Worm (Caenorhabditis elegans) whole organism, midembryonic: Measurements from ENCODE around the gene cdgs-1.

Experiments used
- cog-1 ChIP-seq: sonication (generic microtip); optimal IDR thresholded peaks from 2 replicates; lab custom pipeline; 2016; ENCODE audit warnings: missing genetic modification characterization, missing compliant biosample characterization
- flt-1 ChIP-seq: fragments of 200-800 bp; sonication (Bioruptor generic); IDR thresholded peaks from 2 replicates; pipeline ENCODE4 v1.3.6; 2022; ENCODE audit warnings: missing genetic modification characterization, missing compliant biosample characterization
- ref-1 ChIP-seq: fragments of 200-800 bp; sonication (Bioruptor generic); conservative IDR thresholded peaks from 2 replicates; pipeline ENCODE4 v1.3.6; 2022; ENCODE audit warnings: missing genetic modification reagents, missing genetic modification characterization, missing compliant biosample characterization
- ztf-23 ChIP-seq: fragments of 200-800 bp; sonication (Bioruptor generic); IDR thresholded peaks from 2 replicates; pipeline ENCODE4 v1.3.6; 2022; ENCODE audit warnings: missing genetic modification reagents, missing genetic modification characterization, missing compliant biosample characterization

DNA sequence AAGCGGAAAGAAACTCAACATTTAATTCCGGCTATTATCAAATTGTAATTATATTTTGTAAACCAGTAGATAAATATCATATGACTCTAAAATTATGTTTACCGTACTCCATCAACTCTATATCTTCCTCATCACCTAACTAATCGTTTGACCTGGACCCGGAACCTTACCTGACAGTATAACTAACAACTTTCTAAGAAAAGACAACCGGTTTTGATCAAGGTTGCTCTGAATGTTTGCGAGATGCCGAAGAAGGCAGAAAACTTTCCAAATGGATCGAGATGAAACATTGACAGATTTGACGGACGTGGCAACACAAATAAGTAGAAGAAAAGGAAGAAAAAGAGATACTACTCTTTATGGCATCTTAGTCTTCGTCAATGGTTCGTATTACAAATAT, 9.1 kb upstream of the cdgs-1 start:
- no peak for TF ChIP-seq ref-1 (GFP tag; lab: Robert Waterston, UW)
- no peak for TF ChIP-seq cog-1 (tag; lab: Kevin White, UChicago)
- no peak for TF ChIP-seq ztf-23 (GFP tag; lab: Robert Waterston, UW)
- no peak for TF ChIP-seq flt-1 (GFP tag; lab: Robert Waterston, UW)
